Fruit fly (Drosophila melanogaster) whole organism, embryonic: ENCODE data around the gene mmy.

Source experiments
- Abd-B ChIP-seq: fragments of 200-800 bp; sonication (Bioruptor generic); optimal IDR thresholded peaks from 2 replicates; lab custom pipeline; 2018; ENCODE audit warnings: missing biosample characterization, mild to moderate bottlenecking, missing genetic modification characterization, moderate library complexity
- C15 ChIP-seq: fragments of 200-800 bp; sonication (Bioruptor generic); IDR thresholded peaks from 3 replicates; pipeline ENCODE4 v1.3.6; 2022; ENCODE audit warnings: missing biosample characterization, missing genetic modification characterization
- CG10565 ChIP-seq: fragments of 200-800 bp; sonication (Bioruptor generic); optimal IDR thresholded peaks from 3 replicates; lab custom pipeline; 2016; ENCODE audit warnings: missing biosample characterization, mild to moderate bottlenecking, missing genetic modification characterization
- CG11093 ChIP-seq: fragments of 200-800 bp; sonication (Bioruptor generic); IDR thresholded peaks from 3 replicates; pipeline ENCODE4 v1.3.6; 2022; ENCODE audit warnings: missing biosample characterization, missing genetic modification characterization
- CG11456 ChIP-seq: fragments of 200-800 bp; sonication (Bioruptor generic); IDR thresholded peaks from 3 replicates; pipeline ENCODE4 v1.3.6; 2022; ENCODE audit warnings: missing biosample characterization, missing genetic modification characterization
- CG13123 ChIP-seq: fragments of 200-800 bp; sonication (Bioruptor generic); optimal IDR thresholded peaks from 2 replicates; lab custom pipeline; 2016; ENCODE audit warnings: missing biosample characterization, missing genetic modification characterization
- CG13775 ChIP-seq: fragments of 200-800 bp; sonication (Bioruptor generic); optimal IDR thresholded peaks from 3 replicates; lab custom pipeline; 2017; ENCODE audit warnings: missing biosample characterization, mild to moderate bottlenecking, missing genetic modification characterization
- CG1602 ChIP-seq: fragments of 200-800 bp; sonication (Bioruptor generic); optimal IDR thresholded peaks from 3 replicates; lab custom pipeline; 2016; ENCODE audit warnings: missing biosample characterization, missing genetic modification characterization
- CG17328 ChIP-seq: fragments of 200-800 bp; sonication (Bioruptor generic); IDR thresholded peaks from 2 replicates; pipeline ENCODE4 v1.3.6; 2022; ENCODE audit warnings: missing biosample characterization, missing genetic modification characterization
- CG17359 ChIP-seq: fragments of 200-800 bp; sonication (Bioruptor generic); optimal IDR thresholded peaks from 3 replicates; lab custom pipeline; 2018; ENCODE audit warnings: missing biosample characterization, mild to moderate bottlenecking, missing genetic modification characterization, moderate library complexity
- CG2202 ChIP-seq: fragments of 200-800 bp; sonication (Bioruptor generic); optimal IDR thresholded peaks from 2 replicates; lab custom pipeline; 2018; ENCODE audit warnings: missing biosample characterization, mild to moderate bottlenecking, missing genetic modification characterization
- CG2889 ChIP-seq: fragments of 200-800 bp; sonication (Bioruptor generic); IDR thresholded peaks from 3 replicates; pipeline ENCODE4 v1.3.6; 2022; ENCODE audit warnings: missing biosample characterization, missing genetic modification characterization
- CG3838 ChIP-seq: fragments of 200-800 bp; sonication (Bioruptor generic); optimal IDR thresholded peaks from 3 replicates; lab custom pipeline; 2016; ENCODE audit warnings: missing biosample characterization, missing genetic modification characterization
- CG42726 ChIP-seq: fragments of 200-800 bp; sonication (Bioruptor generic); IDR thresholded peaks from 2 replicates; pipeline ENCODE4 v1.3.6; 2022; ENCODE audit warnings: missing biosample characterization, missing genetic modification characterization; ENCODE audit not compliant: partially characterized antibody
- CG4282 ChIP-seq: fragments of 200-800 bp; sonication (Bioruptor generic); optimal IDR thresholded peaks from 2 replicates; lab custom pipeline; 2016; ENCODE audit warnings: missing biosample characterization, missing genetic modification characterization
- CG4707 ChIP-seq: fragments of 200-800 bp; sonication (Bioruptor generic); optimal IDR thresholded peaks from 2 replicates; lab custom pipeline; 2018; ENCODE audit warnings: missing biosample characterization, mild to moderate bottlenecking, missing genetic modification characterization, moderate library complexity
- CG6813 ChIP-seq: fragments of 200-800 bp; sonication (Bioruptor generic); optimal IDR thresholded peaks from 2 replicates; lab custom pipeline; 2017; ENCODE audit warnings: missing biosample characterization, missing genetic modification characterization, mild to moderate bottlenecking, moderate library complexity, missing genetic modification reagents
- CG7372 ChIP-seq: fragments of 200-800 bp; sonication (Bioruptor generic); IDR thresholded peaks from 2 replicates; pipeline ENCODE4 v1.3.6; 2022; ENCODE audit warnings: missing biosample characterization, missing genetic modification characterization
- CG8281 ChIP-seq: fragments of 200-800 bp; sonication (Bioruptor generic); optimal IDR thresholded peaks from 2 replicates; lab custom pipeline; 2018; ENCODE audit warnings: missing biosample characterization, mild to moderate bottlenecking, missing genetic modification characterization, moderate library complexity
- CG8924 ChIP-seq: fragments of 200-800 bp; optimal IDR thresholded peaks from 3 replicates; lab custom pipeline; 2019; ENCODE audit warnings: missing biosample characterization, mild to moderate bottlenecking, missing genetic modification characterization, moderate library complexity
- CoRest ChIP-seq: fragments of 200-800 bp; sonication (Bioruptor generic); optimal IDR thresholded peaks from 3 replicates; lab custom pipeline; 2018; ENCODE audit warnings: missing biosample characterization, mild to moderate bottlenecking, missing genetic modification characterization, moderate library complexity
- D19B ChIP-seq: fragments of 200-800 bp; sonication (Bioruptor generic); optimal IDR thresholded peaks from 2 replicates; lab custom pipeline; 2017; ENCODE audit warnings: missing biosample characterization, mild to moderate bottlenecking, missing genetic modification characterization
- Hr3 ChIP-seq: fragments of 200-800 bp; sonication (Bioruptor generic); optimal IDR thresholded peaks from 3 replicates; lab custom pipeline; 2016; ENCODE audit warnings: missing biosample characterization, missing genetic modification characterization
- Hr78 ChIP-seq, 2 experiments: fragments of 200-800 bp in 1 of 2; fragments of >200 bp in 1 of 2; sonication (Bioruptor generic) in 1 of 2; optimal IDR thresholded peaks; 2 replicates each; lab custom pipeline; 2017 to 2019; ENCODE audit warnings: missing biosample characterization in 2 of 2, missing genetic modification characterization in 2 of 2, mild to moderate bottlenecking in 1 of 2, moderate library complexity in 1 of 2
- Med ChIP-seq: fragments of 200-800 bp; sonication (Bioruptor generic); peaks from one replicate; lab custom pipeline; 2016; ENCODE audit warnings: missing biosample characterization, missing genetic modification characterization, mild to moderate bottlenecking, inconsistent platforms, moderate library complexity
- Rx ChIP-seq: fragments of 200-800 bp; sonication (Bioruptor generic); IDR thresholded peaks from 2 replicates; pipeline ENCODE4 v1.3.6; 2022; ENCODE audit warnings: missing biosample characterization, missing genetic modification characterization
- Sin3A ChIP-seq: fragments of >200 bp; optimal IDR thresholded peaks from 2 replicates; lab custom pipeline; 2018
- Sox100B ChIP-seq: fragments of 200-800 bp; sonication (Bioruptor generic); optimal IDR thresholded peaks from 3 replicates; lab custom pipeline; 2018; ENCODE audit warnings: missing biosample characterization, mild to moderate bottlenecking, missing genetic modification characterization
- abd-A ChIP-seq: fragments of 200-800 bp; sonication (Bioruptor generic); optimal IDR thresholded peaks from 3 replicates; lab custom pipeline; 2019; ENCODE audit warnings: missing biosample characterization, mild to moderate bottlenecking, missing genetic modification characterization, moderate library complexity
- amos ChIP-seq: fragments of 200-800 bp; sonication (Bioruptor generic); IDR thresholded peaks from 2 replicates; pipeline ENCODE4 v1.3.6; 2022; ENCODE audit warnings: missing biosample characterization, missing genetic modification characterization; ENCODE audit not compliant: partially characterized antibody
- ash1 ChIP-seq: fragments of 200-800 bp; sonication (Bioruptor generic); optimal IDR thresholded peaks from 2 replicates; lab custom pipeline; 2018; ENCODE audit warnings: missing biosample characterization, mild to moderate bottlenecking, missing genetic modification characterization
- chif ChIP-seq, 2 experiments: fragments of 200-800 bp; sonication (Bioruptor generic); optimal IDR thresholded peaks; 3 replicates each; lab custom pipeline; 2016; ENCODE audit warnings: missing biosample characterization in 2 of 2, missing genetic modification characterization in 2 of 2
- chn ChIP-seq: fragments of 200-800 bp; sonication (Bioruptor generic); optimal IDR thresholded peaks from 2 replicates; lab custom pipeline; 2016; ENCODE audit warnings: missing biosample characterization, missing genetic modification characterization
- crp ChIP-seq, 2 experiments: fragments of 200-800 bp; sonication (Bioruptor generic); optimal IDR thresholded peaks; 2 replicates in 1 of 2; 3 replicates in 1 of 2; lab custom pipeline; 2017; ENCODE audit warnings: missing biosample characterization in 2 of 2, missing genetic modification characterization in 2 of 2, mild to moderate bottlenecking in 1 of 2, moderate library complexity in 1 of 2
- da ChIP-seq: fragments of 200-800 bp; sonication (Bioruptor generic); optimal IDR thresholded peaks from 2 replicates; lab custom pipeline; 2016; ENCODE audit warnings: missing biosample characterization, missing genetic modification characterization
- dan ChIP-seq: fragments of 200-800 bp; sonication (Bioruptor generic); IDR thresholded peaks from 2 replicates; pipeline ENCODE4 v1.3.6; 2022; ENCODE audit warnings: missing biosample characterization, missing genetic modification characterization
- disco-r ChIP-seq: fragments of 200-800 bp; sonication (Bioruptor generic); optimal IDR thresholded peaks from 2 replicates; lab custom pipeline; 2016; ENCODE audit warnings: missing biosample characterization, missing genetic modification characterization
- ems ChIP-seq: fragments of 200-800 bp; sonication (Bioruptor generic); optimal IDR thresholded peaks from 3 replicates; lab custom pipeline; 2016; ENCODE audit warnings: missing biosample characterization, missing genetic modification characterization
- esg ChIP-seq: fragments of 200-800 bp; sonication (Bioruptor generic); conservative IDR thresholded peaks from 2 replicates; pipeline ENCODE4 v1.3.6; 2022; ENCODE audit warnings: missing biosample characterization, missing genetic modification characterization
- ewg ChIP-seq: fragments of 200-800 bp; sonication (Bioruptor generic); optimal IDR thresholded peaks from 3 replicates; lab custom pipeline; 2017; ENCODE audit warnings: mild to moderate bottlenecking, missing biosample characterization, missing genetic modification reagents, missing genetic modification characterization
- gcm ChIP-seq: fragments of 200-800 bp; sonication (Bioruptor generic); optimal IDR thresholded peaks from 2 replicates; lab custom pipeline; 2019; ENCODE audit warnings: missing biosample characterization, mild to moderate bottlenecking, missing genetic modification characterization, moderate library complexity
- gcm2 ChIP-seq: fragments of 200-800 bp; sonication (Bioruptor generic); optimal IDR thresholded peaks from 2 replicates; lab custom pipeline; 2016; ENCODE audit warnings: missing biosample characterization, missing genetic modification characterization
- gfzf ChIP-seq: fragments of 200-800 bp; sonication (Bioruptor generic); optimal IDR thresholded peaks from 2 replicates; lab custom pipeline; 2016; ENCODE audit warnings: missing biosample characterization, mild to moderate bottlenecking, missing genetic modification characterization, moderate library complexity
- hth ChIP-seq: fragments of >200 bp; optimal IDR thresholded peaks from 2 replicates; lab custom pipeline; 2017; ENCODE audit warnings: inconsistent platforms
- lilli ChIP-seq: fragments of 200-800 bp; sonication (Bioruptor generic); optimal IDR thresholded peaks from 3 replicates; lab custom pipeline; 2016; ENCODE audit warnings: missing biosample characterization, missing genetic modification characterization
- scrt ChIP-seq: fragments of 200-800 bp; sonication (Bioruptor generic); optimal IDR thresholded peaks from 2 replicates; lab custom pipeline; 2018; ENCODE audit warnings: missing biosample characterization, mild to moderate bottlenecking, missing genetic modification characterization, moderate library complexity
- sima ChIP-seq: fragments of 200-800 bp; sonication (Bioruptor generic); optimal IDR thresholded peaks from 2 replicates; lab custom pipeline; 2016; ENCODE audit warnings: missing biosample characterization, missing genetic modification characterization
- usp ChIP-seq: fragments of >200 bp; optimal IDR thresholded peaks from 2 replicates; lab custom pipeline; 2017; ENCODE audit warnings: missing biosample characterization, missing genetic modification characterization
- vnd ChIP-seq: fragments of 200-800 bp; sonication (Bioruptor generic); IDR thresholded peaks from 3 replicates; pipeline ENCODE4 v1.3.6; 2022; ENCODE audit warnings: missing biosample characterization, missing genetic modification characterization; ENCODE audit not compliant: partially characterized antibody

The mmy gene

dm6 chr2L:6480212-6480994 lies 6.7 kb upstream of the mmy start, which contains the start of the genes Sec61alpha and Daxx:
TSS of gene Sec61alpha (minus strand) at chr2L:6480575.
TSS of gene Daxx (plus strand) at chr2L:6480929.
- TF ChIP-seq Hr3 (GFP tag; lab: Kevin White, UChicago) (peak; percentile 87), abd-A (tag; lab: Kevin White, UChicago) (peak; percentile 51), esg (peak; percentile 86), CG2889 (GFP tag; lab: Robert Waterston, UW) (peak; percentile 85), da (GFP tag; lab: Kevin White, UChicago) (peak; percentile 77), CG8924 (tag; lab: Kevin White, UChicago) (peak; percentile 76), ash1 (no peak), crp (GFP tag; optimal IDR thresholded peaks at IDR 0.05; lab: Kevin White, UChicago) (peak in 1 of 2 experiments; percentile 65), CG17328 (GFP tag; lab: Robert Waterston, UW) (peak; percentile 63), CG2202 (peak; percentile 36), lilli (GFP tag; lab: Kevin White, UChicago) (peak; percentile 94), CG11456 (GFP tag; lab: Robert Waterston, UW) (peak; percentile 89), D19B (peak; percentile 69), amos (peak; percentile 100), Sin3A (lab: Kevin White, UChicago) (peak; percentile 98), Rx (GFP tag; lab: Robert Waterston, UW) (peak; percentile 32; the same call in 1 of the 2 replicates), gfzf (GFP tag; lab: Kevin White, UChicago) (peak; percentile 93), gcm2 (GFP tag; lab: Kevin White, UChicago) (peak; percentile 43), CG13775 (GFP tag; lab: Kevin White, UChicago) (peak; percentile 79), CG8281 (tag; lab: Kevin White, UChicago) (peak; percentile 52), CG13123 (peak; percentile 80), CG1602 (GFP tag; lab: Kevin White, UChicago) (peak; percentile 85), CG42726 (peak; percentile 100), CG4282 (GFP tag; lab: Kevin White, UChicago) (peak; percentile 77), hth (lab: Kevin White, UChicago) (no peak), vnd (GFP tag; lab: Robert Waterston, UW) (peak; percentile 100), sima (peak; percentile 37), scrt (GFP tag; lab: Kevin White, UChicago) (peak; percentile 67), Abd-B (peak; percentile 89), CG17359 (peak; percentile 75), Med (GFP tag; lab: Kevin White, UChicago) (peak; percentile 98), CG7372 (GFP tag; lab: Robert Waterston, UW) (peak; percentile 86), ems (GFP tag; lab: Kevin White, UChicago) (peak; percentile 85), CG3838 (GFP tag; lab: Kevin White, UChicago) (peak; percentile 67), ewg (GFP tag; lab: Kevin White, UChicago) (peak; percentile 63), CG4707 (no peak), Hr78 (GFP tag; optimal IDR thresholded peaks at IDR 0.05; lab: Kevin White, UChicago) (peak in 1 of 2 experiments; percentile 38), gcm (GFP tag; lab: Kevin White, UChicago) (peak; percentile 65), Sox100B (peak; percentile 63), usp (GFP tag; lab: Kevin White, UChicago) (no peak), CoRest (tag; lab: Kevin White, UChicago) (peak; percentile 85), chn (GFP tag; lab: Kevin White, UChicago) (peak; percentile 89), CG11093 (GFP tag; lab: Robert Waterston, UW) (peak; percentile 60; the same call in 1 of the 3 replicates), dan (GFP tag; lab: Robert Waterston, UW) (no peak), disco-r (GFP tag; lab: Kevin White, UChicago) (peak; percentile 78), CG6813 (GFP tag; lab: Kevin White, UChicago) (peak; percentile 32), C15 (GFP tag; lab: Robert Waterston, UW) (peak; percentile 56; the same call in 1 of the 3 replicates), chif (GFP tag; optimal IDR thresholded peaks at IDR 0.05; lab: Kevin White, UChicago) (peak; percentile 85 to 88), CG10565 (GFP tag; lab: Kevin White, UChicago) (peak; percentile 31)
